Fruit fly (Drosophila melanogaster) whole organism, embryonic: ENCODE measurements around the gene DCTN6-p27.

Experiments
- Atf-2 ChIP-seq: fragments of 200-800 bp; sonication (Bioruptor generic); optimal IDR thresholded peaks from 2 replicates; lab custom pipeline; 2016; ENCODE audit warnings: missing biosample characterization, missing genetic modification characterization
- B-H1 ChIP-seq: fragments of 200-800 bp; sonication (Bioruptor generic); IDR thresholded peaks from 3 replicates; pipeline ENCODE4 v1.3.6; 2022; ENCODE audit warnings: missing biosample characterization, missing genetic modification characterization
- Blimp-1 ChIP-seq: fragments of 200-800 bp; sonication (Bioruptor generic); optimal IDR thresholded peaks from 3 replicates; lab custom pipeline; 2018; ENCODE audit warnings: missing biosample characterization, missing genetic modification characterization, mild to moderate bottlenecking, moderate library complexity, missing genetic modification reagents
- CG11560 ChIP-seq: fragments of 200-800 bp; sonication (Bioruptor generic); IDR thresholded peaks from 3 replicates; pipeline ENCODE4 v1.3.6; 2022; ENCODE audit warnings: missing biosample characterization, missing genetic modification characterization
- CG12391 ChIP-seq: fragments of 200-800 bp; sonication (Bioruptor generic); optimal IDR thresholded peaks from 3 replicates; lab custom pipeline; 2018; ENCODE audit warnings: missing biosample characterization, mild to moderate bottlenecking, missing genetic modification characterization, moderate library complexity
- CG13123 ChIP-seq: fragments of 200-800 bp; sonication (Bioruptor generic); optimal IDR thresholded peaks from 2 replicates; lab custom pipeline; 2016; ENCODE audit warnings: missing biosample characterization, missing genetic modification characterization
- CG13424 ChIP-seq: fragments of 200-800 bp; sonication (Bioruptor generic); optimal IDR thresholded peaks from 2 replicates; lab custom pipeline; 2019; ENCODE audit warnings: missing biosample characterization, mild to moderate bottlenecking, missing genetic modification characterization, moderate library complexity
- CG1603 ChIP-seq: fragments of 200-800 bp; sonication (Bioruptor generic); optimal IDR thresholded peaks from 2 replicates; lab custom pipeline; 2019; ENCODE audit warnings: missing biosample characterization, mild to moderate bottlenecking, missing genetic modification characterization, moderate library complexity
- CG18764 ChIP-seq: fragments of 200-800 bp; sonication (Bioruptor generic); optimal IDR thresholded peaks from 3 replicates; lab custom pipeline; 2016; ENCODE audit warnings: missing biosample characterization, missing genetic modification characterization
- CG2889 ChIP-seq: fragments of 200-800 bp; sonication (Bioruptor generic); IDR thresholded peaks from 3 replicates; pipeline ENCODE4 v1.3.6; 2022; ENCODE audit warnings: missing biosample characterization, missing genetic modification characterization
- CG31441 ChIP-seq: fragments of 200-800 bp; sonication (Bioruptor generic); IDR thresholded peaks from 2 replicates; pipeline ENCODE4 v1.3.6; 2022; ENCODE audit warnings: missing biosample characterization, missing genetic modification characterization
- CG32767 ChIP-seq: fragments of 200-800 bp; sonication (Bioruptor generic); IDR thresholded peaks from 2 replicates; pipeline ENCODE4 v1.3.6; 2022; ENCODE audit warnings: missing biosample characterization, missing genetic modification characterization
- CG3407 ChIP-seq: fragments of 200-800 bp; sonication (Bioruptor generic); optimal IDR thresholded peaks from 2 replicates; lab custom pipeline; 2018; ENCODE audit warnings: missing biosample characterization, mild to moderate bottlenecking, missing genetic modification characterization
- CG3847 ChIP-seq: fragments of 200-800 bp; sonication (Bioruptor generic); IDR thresholded peaks from 2 replicates; pipeline ENCODE4 v1.3.6; 2022; ENCODE audit warnings: missing biosample characterization, missing genetic modification characterization
- CG3995 ChIP-seq: fragments of 200-800 bp; sonication (Bioruptor generic); optimal IDR thresholded peaks from 3 replicates; lab custom pipeline; 2016; ENCODE audit warnings: missing biosample characterization, missing genetic modification characterization
- CG6813 ChIP-seq: fragments of 200-800 bp; sonication (Bioruptor generic); optimal IDR thresholded peaks from 2 replicates; lab custom pipeline; 2017; ENCODE audit warnings: missing biosample characterization, missing genetic modification characterization, mild to moderate bottlenecking, moderate library complexity, missing genetic modification reagents
- CG7372 ChIP-seq: fragments of 200-800 bp; sonication (Bioruptor generic); IDR thresholded peaks from 2 replicates; pipeline ENCODE4 v1.3.6; 2022; ENCODE audit warnings: missing biosample characterization, missing genetic modification characterization
- CG8944 ChIP-seq: fragments of 200-800 bp; sonication (Bioruptor generic); optimal IDR thresholded peaks from 3 replicates; lab custom pipeline; 2016; ENCODE audit warnings: missing biosample characterization, missing genetic modification characterization
- CkIIα-i1 ChIP-seq: fragments of 200-800 bp; sonication (Bioruptor generic); IDR thresholded peaks from 2 replicates; pipeline ENCODE4 v1.3.6; 2022; ENCODE audit warnings: missing biosample characterization, missing genetic modification characterization
- Deaf1 ChIP-seq: fragments of 200-800 bp; optimal IDR thresholded peaks from 3 replicates; lab custom pipeline; 2019; ENCODE audit warnings: missing biosample characterization, mild to moderate bottlenecking, missing genetic modification characterization, moderate library complexity
- H2.0 ChIP-seq: fragments of 200-800 bp; sonication (Bioruptor generic); IDR thresholded peaks from 2 replicates; pipeline ENCODE4 v1.3.6; 2022; ENCODE audit warnings: missing biosample characterization, missing genetic modification characterization
- HmgD ChIP-seq: fragments of 200-800 bp; sonication (Bioruptor generic); optimal IDR thresholded peaks from 3 replicates; lab custom pipeline; 2016; ENCODE audit warnings: missing biosample characterization, missing genetic modification characterization
- Hmx ChIP-seq: fragments of 200-800 bp; sonication (Bioruptor generic); optimal IDR thresholded peaks from 2 replicates; lab custom pipeline; 2016; ENCODE audit warnings: missing biosample characterization, missing genetic modification characterization
- Hr39 ChIP-seq: fragments of >200 bp; optimal IDR thresholded peaks from 2 replicates; lab custom pipeline; 2017
- Hr78 ChIP-seq, 2 experiments: fragments of 200-800 bp in 1 of 2; fragments of >200 bp in 1 of 2; sonication (Bioruptor generic) in 1 of 2; optimal IDR thresholded peaks; 2 replicates each; lab custom pipeline; 2017 to 2019; ENCODE audit warnings: missing biosample characterization in 2 of 2, missing genetic modification characterization in 2 of 2, mild to moderate bottlenecking in 1 of 2, moderate library complexity in 1 of 2
- Lpt ChIP-seq: fragments of >200 bp; optimal IDR thresholded peaks from 2 replicates; lab custom pipeline; 2018; ENCODE audit warnings: missing biosample characterization, missing genetic modification characterization
- Myb ChIP-seq: fragments of 200-800 bp; sonication (Bioruptor generic); optimal IDR thresholded peaks from 2 replicates; lab custom pipeline; 2016; ENCODE audit warnings: missing biosample characterization, missing genetic modification characterization
- Nf-YC ChIP-seq: fragments of 200-800 bp; optimal IDR thresholded peaks from 3 replicates; lab custom pipeline; 2019; ENCODE audit warnings: missing biosample characterization, mild to moderate bottlenecking, missing genetic modification characterization, moderate library complexity
- ato ChIP-seq: fragments of 200-800 bp; sonication (Bioruptor generic); IDR thresholded peaks from 2 replicates; pipeline ENCODE4 v1.3.6; 2022; ENCODE audit warnings: missing biosample characterization, missing genetic modification characterization; ENCODE audit not compliant: partially characterized antibody
- caup ChIP-seq: fragments of 200-800 bp; sonication (Bioruptor generic); optimal IDR thresholded peaks from 3 replicates; lab custom pipeline; 2017; ENCODE audit warnings: missing biosample characterization, mild to moderate bottlenecking, missing genetic modification characterization, moderate library complexity; ENCODE audit not compliant: severe bottlenecking
- chm ChIP-seq: fragments of 200-800 bp; sonication (Bioruptor generic); IDR thresholded peaks from 2 replicates; pipeline ENCODE4 v1.3.6; 2022; ENCODE audit warnings: missing biosample characterization, missing genetic modification characterization
- dpn ChIP-seq, 2 experiments: fragments of 200-800 bp; sonication (Bioruptor generic); optimal IDR thresholded peaks; 3 replicates each; lab custom pipeline; 2016; ENCODE audit warnings: missing biosample characterization in 2 of 2, missing genetic modification characterization in 2 of 2
- ewg ChIP-seq: fragments of 200-800 bp; sonication (Bioruptor generic); optimal IDR thresholded peaks from 3 replicates; lab custom pipeline; 2017; ENCODE audit warnings: mild to moderate bottlenecking, missing biosample characterization, missing genetic modification reagents, missing genetic modification characterization
- grn ChIP-seq: fragments of 200-800 bp; sonication (Bioruptor generic); optimal IDR thresholded peaks from 3 replicates; lab custom pipeline; 2017; ENCODE audit warnings: missing biosample characterization, missing genetic modification characterization
- gro ChIP-seq: fragments of 200-800 bp; sonication (Bioruptor generic); optimal IDR thresholded peaks from 2 replicates; lab custom pipeline; 2016; ENCODE audit warnings: missing biosample characterization, missing genetic modification characterization
- gsb-n ChIP-seq: fragments of 200-800 bp; sonication (Bioruptor generic); optimal IDR thresholded peaks from 3 replicates; lab custom pipeline; 2018; ENCODE audit warnings: missing biosample characterization, mild to moderate bottlenecking, missing genetic modification characterization
- hb ChIP-seq: fragments of 200-800 bp; sonication (Bioruptor generic); IDR thresholded peaks from 3 replicates; pipeline ENCODE4 v1.3.6; 2022; ENCODE audit warnings: missing biosample characterization, missing genetic modification characterization; ENCODE audit not compliant: partially characterized antibody
- ken ChIP-seq: fragments of 200-800 bp; sonication (Bioruptor generic); IDR thresholded peaks from 3 replicates; pipeline ENCODE4 v1.3.6; 2022; ENCODE audit warnings: missing biosample characterization, missing genetic modification characterization
- mld ChIP-seq: fragments of 200-800 bp; sonication (Bioruptor generic); IDR thresholded peaks from 3 replicates; pipeline ENCODE4 v1.3.6; 2022; ENCODE audit warnings: missing biosample characterization, missing genetic modification characterization; ENCODE audit not compliant: partially characterized antibody
- onecut ChIP-seq: fragments of 200-800 bp; sonication (Bioruptor generic); IDR thresholded peaks from 2 replicates; pipeline ENCODE4 v1.3.6; 2022; ENCODE audit warnings: missing biosample characterization, missing genetic modification characterization
- prd ChIP-seq, 3 experiments: fragments of >200 bp in 2 of 3; fragments of 200-800 bp in 1 of 3; sonication (Bioruptor generic) in 1 of 3; optimal IDR thresholded peaks in 2 of 3; IDR thresholded peaks in 1 of 3; 2 replicates in 2 of 3; 3 replicates in 1 of 3; pipeline versions ENCODE4 v1.3.6 to Lab custom; 2017 to 2022; ENCODE audit warnings: missing biosample characterization in 1 of 3, missing genetic modification characterization in 1 of 3
- row ChIP-seq: fragments of 200-800 bp; sonication (Bioruptor generic); IDR thresholded peaks from 3 replicates; pipeline ENCODE4 v1.3.6; 2022; ENCODE audit warnings: missing biosample characterization, missing genetic modification characterization
- sc ChIP-seq, 3 experiments: fragments of >200 bp in 2 of 3; fragments of 200-800 bp in 1 of 3; sonication (Bioruptor generic) in 1 of 3; optimal IDR thresholded peaks; 2 replicates in 2 of 3; 3 replicates in 1 of 3; lab custom pipeline; 2017; ENCODE audit warnings: mild to moderate bottlenecking in 1 of 3, missing biosample characterization in 1 of 3, missing genetic modification characterization in 1 of 3, missing genetic modification reagents in 1 of 3
- sens-2 ChIP-seq: fragments of 200-800 bp; sonication (Bioruptor generic); IDR thresholded peaks from 2 replicates; pipeline ENCODE4 v1.3.6; 2022; ENCODE audit warnings: missing biosample characterization, missing genetic modification characterization
- sim ChIP-seq: fragments of 200-800 bp; sonication (Bioruptor generic); IDR thresholded peaks from 2 replicates; pipeline ENCODE4 v1.3.6; 2022; ENCODE audit warnings: missing biosample characterization, missing genetic modification characterization
- slbo ChIP-seq: fragments of 200-800 bp; sonication (Bioruptor generic); IDR thresholded peaks from 2 replicates; pipeline ENCODE4 v1.3.6; 2022; ENCODE audit warnings: missing biosample characterization, missing genetic modification characterization
- tin ChIP-seq: fragments of 200-800 bp; sonication (Bioruptor generic); optimal IDR thresholded peaks from 3 replicates; lab custom pipeline; 2016; ENCODE audit warnings: missing biosample characterization, missing genetic modification characterization
- tup ChIP-seq: fragments of 200-800 bp; sonication (Bioruptor generic); optimal IDR thresholded peaks from 2 replicates; lab custom pipeline; 2016; ENCODE audit warnings: missing biosample characterization, mild to moderate bottlenecking, missing genetic modification characterization, moderate library complexity
- yki ChIP-seq: fragments of >200 bp; optimal IDR thresholded peaks from 3 replicates; lab custom pipeline; 2018
- zfh1 ChIP-seq: fragments of 200-800 bp; sonication (Bioruptor generic); IDR thresholded peaks from 3 replicates; pipeline ENCODE4 v1.3.6; 2022; ENCODE audit warnings: missing biosample characterization, missing genetic modification characterization

Gene DCTN6-p27

DNA sequence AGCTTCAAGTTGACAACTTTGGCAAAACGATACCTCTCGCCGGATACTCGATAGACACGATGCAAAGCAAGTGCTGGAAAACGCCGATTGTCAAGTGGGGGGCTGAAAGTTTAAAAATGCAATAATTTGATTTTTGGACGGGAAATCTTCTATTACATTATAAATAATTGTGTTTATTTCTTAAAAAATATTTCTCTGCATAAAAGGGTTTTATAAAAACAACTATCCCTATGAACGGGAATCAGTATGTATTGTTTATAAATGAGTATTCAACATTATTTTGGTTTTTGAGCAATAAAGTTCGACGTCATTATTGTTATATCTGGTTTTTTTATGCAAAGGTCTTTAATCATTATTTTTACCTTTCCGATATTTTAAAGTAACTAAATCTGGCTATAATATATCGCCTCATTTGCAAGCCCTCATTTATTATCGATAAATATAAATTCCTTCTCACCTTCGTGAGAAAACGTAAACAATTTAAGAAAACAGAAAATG lies at the start of gene DCTN6-p27, which contains the start of gene AsnRS (continued):
- TF ChIP-seq Hr39 (no peak), CG3407 (GFP tag; lab: Kevin White, UChicago) (no peak), hb (GFP tag; lab: Robert Waterston, UW) (peak; percentile 80; the same call in 1 of the 3 replicates), HmgD (GFP tag; lab: Kevin White, UChicago) (no peak), sc (optimal IDR thresholded peaks at IDR 0.05; lab: Kevin White, UChicago) (no peak), sc (GFP tag; optimal IDR thresholded peaks at IDR 0.05; lab: Kevin White, UChicago) (no peak), slbo (GFP tag; lab: Robert Waterston, UW) (peak; percentile 83), zfh1 (GFP tag; lab: Robert Waterston, UW) (peak; percentile 70), caup (GFP tag; lab: Kevin White, UChicago) (peak; percentile 63), ewg (GFP tag; lab: Kevin White, UChicago) (peak; percentile 39), sim (GFP tag; lab: Robert Waterston, UW) (no peak), gro (peak; percentile 41), CG31441 (GFP tag; lab: Robert Waterston, UW) (peak; percentile 70), yki (lab: Kevin White, UChicago) (no peak), CG3847 (GFP tag; lab: Robert Waterston, UW) (peak; percentile 63), Hr78 (GFP tag; optimal IDR thresholded peaks at IDR 0.05; lab: Kevin White, UChicago) (no peak), row (peak; percentile 65), Nf-YC (tag; lab: Kevin White, UChicago) (peak; percentile 68), B-H1 (GFP tag; lab: Robert Waterston, UW) (peak; percentile 28; the same call in 1 of the 3 replicates), ken (GFP tag; lab: Robert Waterston, UW) (peak; percentile 67; the same call in 2 of the 3 replicates), dpn (GFP tag; optimal IDR thresholded peaks at IDR 0.05; lab: Kevin White, UChicago) (peak; percentile 70 to 72), sens-2 (GFP tag; lab: Robert Waterston, UW) (no peak), CG8944 (GFP tag; lab: Kevin White, UChicago) (peak; percentile 23), onecut (GFP tag; lab: Robert Waterston, UW) (peak; percentile 48; the same call in 1 of the 2 replicates), Deaf1 (tag; lab: Kevin White, UChicago) (peak; percentile 39), CG2889 (GFP tag; lab: Robert Waterston, UW) (no peak), Hmx (GFP tag; lab: Kevin White, UChicago) (no peak), tin (GFP tag; lab: Kevin White, UChicago) (peak; percentile 79), CG13123 (GFP tag; lab: Kevin White, UChicago) (peak; percentile 62), grn (GFP tag; lab: Kevin White, UChicago) (no peak), Blimp-1 (no peak), H2.0 (GFP tag; lab: Robert Waterston, UW) (peak; percentile 45; the same call in 1 of the 2 replicates), mld (GFP tag; lab: Robert Waterston, UW) (peak; percentile 4; the same call in 1 of the 3 replicates), CG12391 (peak; percentile 79), ato (GFP tag; lab: Robert Waterston, UW) (0 out of 2 replicates have a peak, but pooled peaks have one; percentile 6), CG7372 (no peak), CG32767 (GFP tag; lab: Robert Waterston, UW) (no peak), CG6813 (GFP tag; lab: Kevin White, UChicago) (no peak), gsb-n (tag; lab: Kevin White, UChicago) (peak; percentile 51), CG11560 (peak; percentile 94), tup (GFP tag; lab: Kevin White, UChicago) (peak; percentile 63), Atf-2 (GFP tag; lab: Kevin White, UChicago) (peak; percentile 37), CG13424 (tag; lab: Kevin White, UChicago) (peak; percentile 62), Lpt (no peak), CG3995 (GFP tag; lab: Kevin White, UChicago) (peak; percentile 38), Myb (GFP tag; lab: Kevin White, UChicago) (peak; percentile 35), chm (GFP tag; lab: Robert Waterston, UW) (no peak), CG18764 (GFP tag; lab: Kevin White, UChicago) (peak; percentile 61), prd (optimal IDR thresholded peaks at IDR 0.05; lab: Kevin White, UChicago) (no peak), prd (GFP tag; IDR thresholded peaks at IDR 0.05; lab: Robert Waterston, UW) (peak; percentile 66), CG1603 (tag; lab: Kevin White, UChicago) (no peak), CkIIα-i1 (GFP tag; lab: Robert Waterston, UW) (no peak)
